Fruit fly (Drosophila melanogaster) whole organism, pupa: ENCODE results near the gene dyw.
A peak's percentile ranks its signal among the peaks of the same experiment; 100 is the strongest.

Source experiments
- CG10348 ChIP-seq: fragments of 200-800 bp; sonication (Bioruptor generic); IDR thresholded peaks from 2 replicates; pipeline ENCODE4 v1.3.6; 2022; ENCODE audit warnings: missing biosample characterization, missing genetic modification characterization
- CG12605 ChIP-seq: fragments of 200-800 bp; sonication (Bioruptor generic); IDR thresholded peaks from 2 replicates; pipeline ENCODE4 v1.3.6; 2022; ENCODE audit warnings: missing biosample characterization, missing genetic modification characterization
- CG13204 ChIP-seq: fragments of 200-800 bp; sonication (Bioruptor generic); optimal IDR thresholded peaks from 2 replicates; lab custom pipeline; 2018; ENCODE audit warnings: missing biosample characterization, mild to moderate bottlenecking, missing genetic modification characterization, moderate library complexity
- CG14655 ChIP-seq: fragments of 200-800 bp; sonication (Bioruptor generic); optimal IDR thresholded peaks from 3 replicates; lab custom pipeline; 2017; ENCODE audit warnings: mild to moderate bottlenecking, missing biosample characterization, missing genetic modification reagents, missing genetic modification characterization
- CG15710 ChIP-seq: fragments of 200-800 bp; sonication (Bioruptor generic); optimal IDR thresholded peaks from 2 replicates; lab custom pipeline; 2018; ENCODE audit warnings: missing biosample characterization, mild to moderate bottlenecking, missing genetic modification characterization, moderate library complexity
- CG17806 ChIP-seq: fragments of 200-800 bp; sonication (Bioruptor generic); optimal IDR thresholded peaks from 2 replicates; lab custom pipeline; 2018; ENCODE audit warnings: missing biosample characterization, mild to moderate bottlenecking, missing genetic modification characterization, moderate library complexity
- CG32121 ChIP-seq: fragments of 200-800 bp; sonication (Bioruptor generic); IDR thresholded peaks from 2 replicates; pipeline ENCODE4 v1.3.6; 2022; ENCODE audit warnings: missing biosample characterization, missing genetic modification characterization
- CG34367 ChIP-seq: fragments of 200-800 bp; sonication (Bioruptor generic); optimal IDR thresholded peaks from 2 replicates; lab custom pipeline; 2018; ENCODE audit warnings: missing biosample characterization, mild to moderate bottlenecking, missing genetic modification characterization
- CG4496 ChIP-seq: fragments of 200-800 bp; sonication (Bioruptor generic); IDR thresholded peaks from 3 replicates; pipeline ENCODE4 v1.3.6; 2022; ENCODE audit warnings: missing biosample characterization, missing genetic modification characterization
- CG8159 ChIP-seq: fragments of 200-800 bp; sonication (Bioruptor generic); optimal IDR thresholded peaks from 3 replicates; lab custom pipeline; 2018; ENCODE audit warnings: missing biosample characterization, mild to moderate bottlenecking, missing genetic modification characterization, moderate library complexity
- CG8301 ChIP-seq: fragments of 200-800 bp; sonication (Bioruptor generic); optimal IDR thresholded peaks from 2 replicates; lab custom pipeline; 2018; ENCODE audit warnings: missing biosample characterization, mild to moderate bottlenecking, missing genetic modification characterization
- CG9948 ChIP-seq: fragments of 200-800 bp; sonication (Bioruptor generic); optimal IDR thresholded peaks from 2 replicates; lab custom pipeline; 2018; ENCODE audit warnings: missing biosample characterization, mild to moderate bottlenecking, missing genetic modification characterization, moderate library complexity
- D1 ChIP-seq: fragments of 200-800 bp; sonication (Bioruptor generic); optimal IDR thresholded peaks from 2 replicates; lab custom pipeline; 2018; ENCODE audit warnings: missing biosample characterization, mild to moderate bottlenecking, missing genetic modification characterization, moderate library complexity
- EcR ChIP-seq: fragments of 200-800 bp; sonication (Bioruptor generic); optimal IDR thresholded peaks from 3 replicates; lab custom pipeline; 2019; ENCODE audit warnings: missing biosample characterization, missing genetic modification characterization, mild to moderate bottlenecking, moderate library complexity, missing genetic modification reagents
- Ets98B ChIP-seq: fragments of 200-800 bp; sonication (Bioruptor generic); IDR thresholded peaks from 2 replicates; pipeline ENCODE4 v1.3.6; 2022; ENCODE audit warnings: missing biosample characterization, missing genetic modification characterization
- Pif1A ChIP-seq: fragments of 200-800 bp; sonication (Bioruptor generic); optimal IDR thresholded peaks from 3 replicates; lab custom pipeline; 2016; ENCODE audit warnings: missing biosample characterization, missing genetic modification characterization
- Pif1B ChIP-seq: fragments of 200-800 bp; sonication (Bioruptor generic); optimal IDR thresholded peaks from 3 replicates; lab custom pipeline; 2016; ENCODE audit warnings: missing biosample characterization, missing genetic modification characterization
- Snoo ChIP-seq: fragments of 200-800 bp; sonication (Bioruptor generic); optimal IDR thresholded peaks from 3 replicates; lab custom pipeline; 2017; ENCODE audit warnings: missing biosample characterization, mild to moderate bottlenecking, missing genetic modification characterization, inconsistent platforms
- fd96Ca ChIP-seq: fragments of 200-800 bp; sonication (Bioruptor generic); IDR thresholded peaks from 3 replicates; pipeline ENCODE4 v1.3.6; 2022; ENCODE audit warnings: missing biosample characterization, missing genetic modification characterization
- gl ChIP-seq: fragments of 200-800 bp; sonication (Bioruptor generic); optimal IDR thresholded peaks from 2 replicates; lab custom pipeline; 2018; ENCODE audit warnings: missing biosample characterization, mild to moderate bottlenecking, missing genetic modification characterization
- rn ChIP-seq: fragments of 200-800 bp; sonication (Bioruptor generic); IDR thresholded peaks from 2 replicates; pipeline ENCODE4 v1.3.6; 2022; ENCODE audit warnings: missing biosample characterization, missing genetic modification characterization

dyw gene

dm6 chrX:2727506-2727905 lies 33.8 kb upstream of the dyw start, which contains the start of gene dwg:
TSS of gene dwg (plus strand) at chrX:2727698.
- TF ChIP-seq CG17806 (no peak), D1 (tag; lab: Kevin White, UChicago) (no peak), gl (tag; lab: Kevin White, UChicago) (no peak), CG10348 (GFP tag; lab: Robert Waterston, UW) (no peak), EcR (GFP tag; lab: Kevin White, UChicago) (no peak), Ets98B (no peak), CG15710 (tag; lab: Kevin White, UChicago) (no peak), CG8159 (tag; lab: Kevin White, UChicago) (no peak), CG13204 (GFP tag; lab: Kevin White, UChicago) (no peak), CG14655 (GFP tag; lab: Kevin White, UChicago) (no peak), CG12605 (GFP tag; lab: Robert Waterston, UW) (no peak), CG32121 (no peak), fd96Ca (GFP tag; lab: Robert Waterston, UW) (no peak), CG8301 (no peak), CG4496 (no peak), Snoo (tag; lab: Kevin White, UChicago) (no peak)

dm6 chrX:2726420-2726819 lies 32.7 kb upstream of the dyw start, which contains the start of gene vilya:
TSS of gene vilya (plus strand) at chrX:2726678.
- no peak for TF ChIP-seq Ets98B
- TF ChIP-seq CG9948 (tag; lab: Kevin White, UChicago) = no peak
- TF ChIP-seq CG8301 = no peak
- TF ChIP-seq CG10348 (GFP tag; lab: Robert Waterston, UW) = no peak
- no peak for TF ChIP-seq CG8159 (tag; lab: Kevin White, UChicago)
- TF ChIP-seq D1 (tag; lab: Kevin White, UChicago) = no peak
- TF ChIP-seq CG13204 (GFP tag; lab: Kevin White, UChicago) = no peak
- TF ChIP-seq CG15710 (tag; lab: Kevin White, UChicago) = no peak
- no peak for TF ChIP-seq rn (GFP tag; lab: Robert Waterston, UW)
- TF ChIP-seq Pif1B (GFP tag; lab: Kevin White, UChicago) = no peak
- TF ChIP-seq EcR (GFP tag; lab: Kevin White, UChicago) = no peak
- no peak for TF ChIP-seq CG12605 (GFP tag; lab: Robert Waterston, UW)
- TF ChIP-seq Snoo (tag; lab: Kevin White, UChicago) = no peak
- TF ChIP-seq fd96Ca (GFP tag; lab: Robert Waterston, UW) = no peak

dm6 chrX:2720122-2720521 lies 26.4 kb upstream of the dyw start, which contains the start of gene CG2701:
TSS of gene CG2701 (minus strand) at chrX:2720327.
- TF ChIP-seq gl (tag; lab: Kevin White, UChicago) (no peak), EcR (GFP tag; lab: Kevin White, UChicago) (no peak), CG10348 (GFP tag; lab: Robert Waterston, UW) (no peak), CG9948 (tag; lab: Kevin White, UChicago) (no peak), CG34367 (no peak), CG8159 (tag; lab: Kevin White, UChicago) (no peak), fd96Ca (GFP tag; lab: Robert Waterston, UW) (no peak), Pif1B (GFP tag; lab: Kevin White, UChicago) (no peak), CG4496 (no peak), rn (GFP tag; lab: Robert Waterston, UW) (no peak), D1 (tag; lab: Kevin White, UChicago) (no peak), CG13204 (GFP tag; lab: Kevin White, UChicago) (no peak)
- TF ChIP-seq, all 21 proteins: peak for 0

DNA sequence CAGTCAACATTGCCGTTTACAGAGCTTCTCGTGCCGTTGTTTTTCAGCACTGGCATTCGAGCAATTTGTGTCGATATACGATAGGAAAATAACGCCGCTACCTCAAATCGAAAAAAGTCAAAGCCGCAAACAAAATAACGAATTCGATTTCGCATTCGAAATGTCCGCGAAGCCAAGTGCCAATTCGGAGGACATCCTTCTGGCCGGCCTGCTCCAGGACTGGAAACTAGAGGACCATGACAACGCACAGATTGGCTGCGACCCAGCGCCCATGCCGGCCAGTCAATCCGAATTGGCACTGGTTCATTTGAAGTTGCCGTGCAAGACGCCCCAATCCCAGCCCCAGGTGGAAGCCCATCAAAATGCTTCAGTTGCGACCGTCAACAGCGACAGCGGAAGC lies 21.0 kb upstream of the dyw start:
- TF ChIP-seq gl (tag; lab: Kevin White, UChicago) = no peak
- TF ChIP-seq Ets98B = 0 out of 2 replicates have a peak, but pooled peaks have one; percentile 8
- TF ChIP-seq CG4496 = 0 out of 3 replicates have a peak, but pooled peaks have one; percentile 17
- TF ChIP-seq CG10348 (GFP tag; lab: Robert Waterston, UW) = no peak
- peak; percentile 54; the same call in 1 of the 3 replicates for TF ChIP-seq fd96Ca (GFP tag; lab: Robert Waterston, UW)

DNA sequence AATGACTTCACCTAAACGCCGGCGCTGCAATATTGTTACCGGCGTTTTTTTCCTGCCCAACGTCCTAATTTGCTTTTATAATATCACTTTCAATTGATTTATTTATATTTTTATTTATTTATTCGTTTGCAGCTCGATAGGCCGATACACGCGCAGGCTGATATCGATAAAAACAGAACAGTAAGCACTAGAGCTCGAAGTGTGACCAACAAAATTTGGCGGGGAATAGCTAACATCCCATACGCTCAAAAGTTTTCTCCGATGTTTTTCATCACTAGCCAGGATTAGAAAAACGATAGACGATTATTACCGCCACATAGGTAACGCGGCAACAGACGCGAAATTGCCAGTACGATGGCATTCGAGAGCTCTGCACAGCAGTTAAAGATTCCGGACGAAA lies 20.1 kb upstream of the dyw start, which contains the start of the genes CG2685 and CG2694:
TSS of gene CG2685 (minus strand) at position 185 of the 400 bp plus-strand sequence.
TSS of gene CG2694 (plus strand) at position 304 of the 400 bp plus-strand sequence.
- TF ChIP-seq EcR (GFP tag; lab: Kevin White, UChicago) (no peak), Pif1A (GFP tag; lab: Kevin White, UChicago) (no peak), CG13204 (GFP tag; lab: Kevin White, UChicago) (no peak)

dm6 chrX:2708156-2708734 lies 14.6 kb upstream of the dyw start, which contains the start of gene CG2681:
TSS of gene CG2681 (plus strand) at chrX:2708684.
- TF ChIP-seq Ets98B (peak; percentile 47), CG4496 (peak; percentile 81), CG12605 (GFP tag; lab: Robert Waterston, UW) (0 out of 2 replicates have a peak, but pooled peaks have one; percentile 34), CG15710 (tag; lab: Kevin White, UChicago) (no peak), EcR (GFP tag; lab: Kevin White, UChicago) (no peak), CG13204 (GFP tag; lab: Kevin White, UChicago) (no peak), fd96Ca (GFP tag; lab: Robert Waterston, UW) (peak; percentile 61), CG10348 (GFP tag; lab: Robert Waterston, UW) (peak; percentile 26; the same call in 1 of the 2 replicates), CG9948 (tag; lab: Kevin White, UChicago) (no peak)
